Fruit fly (Drosophila melanogaster): ENCODE measurements around the gene DCX-EMAP.

- TF ChIP-seq EcR (GFP tag; optimal IDR thresholded peaks at IDR 0.05) (no peak), pan (optimal IDR thresholded peaks at IDR 0.05) (no peak), CG8478 (optimal IDR thresholded peaks at IDR 0.05) (no peak)
Measured at dm6 chr3L:14962729-14963128, 59.1 kb downstream of the DCX-EMAP start.

Measured in whole organism.